Fruit fly (Drosophila melanogaster): Measurements from ENCODE around the gene Lar.

Lar gene

dm6 chr2L:19583926-19584392 is 2.5 kb upstream of the Lar start, which contains the start of the genes PCNA2 and CG10366:
Gene PCNA2, minus strand, starts transcription at chr2L:19583990.
Gene CG10366, plus strand, starts transcription at chr2L:19584235.
- peak; percentile 48 for TF ChIP-seq PHDP (tag; optimal IDR thresholded peaks at IDR 0.05)
- no peak for TF ChIP-seq CG12071 (GFP tag; optimal IDR thresholded peaks at IDR 0.05)
- peak; percentile 80 for TF ChIP-seq CG7786 (GFP tag; optimal IDR thresholded peaks at IDR 0.05)
- TF ChIP-seq CG18011 (GFP tag; optimal IDR thresholded peaks at IDR 0.05): peak; percentile 60
- TF ChIP-seq CG7556 (GFP tag; optimal IDR thresholded peaks at IDR 0.05): peak; percentile 51
- TF ChIP-seq CG8478 (optimal IDR thresholded peaks at IDR 0.05): no peak
- no peak for TF ChIP-seq CG10565 (GFP tag; optimal IDR thresholded peaks at IDR 0.05)
- peak; percentile 38 for TF ChIP-seq fd3F (GFP tag; optimal IDR thresholded peaks at IDR 0.05)
- peak; percentile 68 for TF ChIP-seq CG13287 (GFP tag; IDR thresholded peaks at IDR 0.05; ENCODE audit: partially characterized antibody)
- no peak for TF ChIP-seq CG14860 (GFP tag; IDR thresholded peaks at IDR 0.05; ENCODE audit: partially characterized antibody)
- TF ChIP-seq org-1 (GFP tag; optimal IDR thresholded peaks at IDR 0.05): no peak
- TF ChIP-seq otp (GFP tag; IDR thresholded peaks at IDR 0.05): no peak
- TF ChIP-seq CG7839 (tag; optimal IDR thresholded peaks at IDR 0.05): peak; percentile 52
- TF ChIP-seq YL-1 (GFP tag; optimal IDR thresholded peaks at IDR 0.05): peak; percentile 39
- peak; percentile 67 for TF ChIP-seq unpg (GFP tag; optimal IDR thresholded peaks at IDR 0.05)
- peak; percentile 79 for TF ChIP-seq zfh2 (GFP tag; optimal IDR thresholded peaks at IDR 0.05)
- no peak for TF ChIP-seq MTF-1 (GFP tag; optimal IDR thresholded peaks at IDR 0.05; ENCODE audit: borderline replicate concordance)
- no peak for TF ChIP-seq CG17568 (GFP tag; optimal IDR thresholded peaks at IDR 0.05)
- peak; percentile 44 for TF ChIP-seq Six4 (GFP tag; optimal IDR thresholded peaks at IDR 0.05)
- peak; percentile 78 for TF ChIP-seq sug (tag; optimal IDR thresholded peaks at IDR 0.05)
- peak; percentile 68 for TF ChIP-seq CG11504 (tag; optimal IDR thresholded peaks at IDR 0.05)
- TF ChIP-seq NFAT (GFP tag; IDR thresholded peaks at IDR 0.05): peak; percentile 52; the same call in 1 of the 2 replicates
- TF ChIP-seq CG7987 (GFP tag; optimal IDR thresholded peaks at IDR 0.05): peak; percentile 33
- no peak for TF ChIP-seq cas (GFP tag; IDR thresholded peaks at IDR 0.05)
- TF ChIP-seq CG15601 (tag; optimal IDR thresholded peaks at IDR 0.05): peak; percentile 42
- no peak for TF ChIP-seq Awh (GFP tag; IDR thresholded peaks at IDR 0.05)
- TF ChIP-seq ERR (GFP tag; optimal IDR thresholded peaks at IDR 0.05): peak; percentile 45
- peak; percentile 79 for TF ChIP-seq Myb (GFP tag; optimal IDR thresholded peaks at IDR 0.05)
- no peak; the same call in 1 of the 2 replicates for TF ChIP-seq hbn (GFP tag; IDR thresholded peaks at IDR 0.05; ENCODE audit: partially characterized antibody)
- TF ChIP-seq sqz (GFP tag; optimal IDR thresholded peaks at IDR 0.05): no peak
- TF ChIP-seq CG6254 (GFP tag; optimal IDR thresholded peaks at IDR 0.05): peak; percentile 27
- TF ChIP-seq CG14965 (GFP tag; optimal IDR thresholded peaks at IDR 0.05; ENCODE audit: borderline replicate concordance): no peak
- TF ChIP-seq CG3995 (GFP tag; optimal IDR thresholded peaks at IDR 0.05): peak; percentile 65
- peak; percentile 57 for TF ChIP-seq MESR4 (GFP tag; optimal IDR thresholded peaks at IDR 0.05)
- peak; percentile 58 for TF ChIP-seq bcd (GFP tag; optimal IDR thresholded peaks at IDR 0.05)
- TF ChIP-seq Chrac-16 (GFP tag; optimal IDR thresholded peaks at IDR 0.05): peak; percentile 75
- TF ChIP-seq Hr78 (GFP tag; optimal IDR thresholded peaks at IDR 0.05): no peak
- no peak for TF ChIP-seq corto (GFP tag; optimal IDR thresholded peaks at IDR 0.05)
- peak; percentile 64 for TF ChIP-seq Fer1 (GFP tag; optimal IDR thresholded peaks at IDR 0.05)
- no peak for TF ChIP-seq CG11696 (GFP tag; IDR thresholded peaks at IDR 0.05)
- peak; percentile 86 for TF ChIP-seq CG1603 (tag; optimal IDR thresholded peaks at IDR 0.05)
- peak; percentile 65 for TF ChIP-seq grau (tag; optimal IDR thresholded peaks at IDR 0.05)
- peak; percentile 82 for TF ChIP-seq CG2120 (GFP tag; optimal IDR thresholded peaks at IDR 0.05)
- peak; percentile 55; the same call in 1 of the 2 replicates for TF ChIP-seq Ada2b (GFP tag; IDR thresholded peaks at IDR 0.05)
- peak; percentile 44 for TF ChIP-seq Ssrp (tag; optimal IDR thresholded peaks at IDR 0.05)
- TF ChIP-seq CG1233 (GFP tag; optimal IDR thresholded peaks at IDR 0.05): peak; percentile 42
- peak; percentile 86 to 98 for TF ChIP-seq crp (GFP tag; optimal IDR thresholded peaks at IDR 0.05)
- no peak for TF ChIP-seq gsb (GFP tag; IDR thresholded peaks at IDR 0.05)
- no peak for TF ChIP-seq CG6813 (GFP tag; optimal IDR thresholded peaks at IDR 0.05)

All from whole organism, embryonic.